Worm (Caenorhabditis elegans) whole organism, L4 larva: Measurements from ENCODE around the gene spp-1.

ENCODE experiments used
- T20F7.1 ChIP-seq: fragments of 200-800 bp; sonication (Bioruptor generic); optimal IDR thresholded peaks from 2 replicates; lab custom pipeline; 2018; ENCODE audit warnings: mild to moderate bottlenecking, missing genetic modification characterization, missing compliant biosample characterization
- Y105C5A.15 ChIP-seq: fragments of 200-800 bp; sonication (Bioruptor generic); IDR thresholded peaks from 2 replicates; pipeline ENCODE4 v1.3.6; 2022; ENCODE audit warnings: missing genetic modification characterization, missing compliant biosample characterization
- ZK337.2 ChIP-seq: fragments of 200-800 bp; sonication (Bioruptor generic); IDR thresholded peaks from 2 replicates; pipeline ENCODE4 v1.3.6; 2022; ENCODE audit warnings: missing genetic modification reagents, missing genetic modification characterization, missing compliant biosample characterization
- aha-1 ChIP-seq: fragments of 150-350 bp; peaks from one replicate; lab custom pipeline; 2014; ENCODE audit warnings: missing biosample characterization, missing genetic modification characterization
- ama-1 ChIP-seq: fragments of 150-350 bp; optimal IDR thresholded peaks from 2 replicates; lab custom pipeline; 2014; ENCODE audit warnings: inconsistent platforms, mixed read lengths
- arid-1 ChIP-seq: fragments of 200-800 bp; sonication (Bioruptor generic); conservative IDR thresholded peaks from 2 replicates; pipeline ENCODE4 v1.3.6; 2022; ENCODE audit warnings: missing genetic modification reagents, missing genetic modification characterization, missing compliant biosample characterization
- attf-4 ChIP-seq: sonication (generic microtip); optimal IDR thresholded peaks from 3 replicates; lab custom pipeline; 2017; ENCODE audit warnings: missing biosample characterization, missing genetic modification characterization
- ceh-32 ChIP-seq: sonication (generic microtip); optimal IDR thresholded peaks from 2 replicates; lab custom pipeline; 2016; ENCODE audit warnings: mild to moderate bottlenecking, missing genetic modification characterization, missing compliant biosample characterization; ENCODE audit not compliant: poor library complexity
- ceh-82 ChIP-seq: sonication (generic microtip); optimal IDR thresholded peaks from 2 replicates; lab custom pipeline; 2017; ENCODE audit warnings: missing biosample characterization, missing genetic modification characterization
- cey-2 ChIP-seq: sonication (generic microtip); optimal IDR thresholded peaks from 3 replicates; lab custom pipeline; 2017; ENCODE audit warnings: missing genetic modification characterization, mild to moderate bottlenecking, missing compliant biosample characterization, antibody characterized with exemption, borderline replicate concordance; ENCODE audit not compliant: insufficient read depth
- daf-16 ChIP-seq, 3 experiments: sonication (generic microtip); optimal IDR thresholded peaks; 2 replicates each; lab custom pipeline; 2016 to 2017; ENCODE audit warnings: missing genetic modification characterization in 3 of 3, missing genetic modification reagents in 3 of 3, mild to moderate bottlenecking in 2 of 3, missing compliant biosample characterization in 2 of 3, missing biosample characterization in 1 of 3, moderate library complexity in 1 of 3
- dmd-6 ChIP-seq: fragments of 200-800 bp; sonication (Bioruptor generic); IDR thresholded peaks from 2 replicates; pipeline ENCODE4 v1.3.6; 2022; ENCODE audit warnings: missing genetic modification reagents, missing genetic modification characterization, missing compliant biosample characterization
- dve-1 ChIP-seq: sonication (generic microtip); optimal IDR thresholded peaks from 2 replicates; lab custom pipeline; 2017; ENCODE audit warnings: antibody characterized with exemption, mild to moderate bottlenecking, missing genetic modification characterization, missing compliant biosample characterization; ENCODE audit not compliant: insufficient read depth
- gei-8 ChIP-seq: fragments of 200-800 bp; sonication (Bioruptor generic); optimal IDR thresholded peaks from 2 replicates; lab custom pipeline; 2018; ENCODE audit warnings: mild to moderate bottlenecking, missing genetic modification characterization, missing compliant biosample characterization
- hif-1 ChIP-seq, 2 experiments: sonication (generic microtip); optimal IDR thresholded peaks; 2 replicates each; lab custom pipeline; 2016 to 2017; ENCODE audit warnings: missing compliant biosample characterization in 2 of 2, missing genetic modification characterization in 2 of 2, missing genetic modification reagents in 2 of 2, missing genotype in 2 of 2, mild to moderate bottlenecking in 1 of 2
- hlh-30 ChIP-seq: sonication (generic microtip); optimal IDR thresholded peaks from 2 replicates; lab custom pipeline; 2017; ENCODE audit warnings: antibody characterized with exemption, mild to moderate bottlenecking, missing genetic modification characterization, missing compliant biosample characterization; ENCODE audit not compliant: insufficient read depth
- jun-1 ChIP-seq: fragments of 150-350 bp; optimal IDR thresholded peaks from 2 replicates; lab custom pipeline; 2014; ENCODE audit warnings: missing biosample characterization, missing genetic modification reagents, missing genetic modification characterization
- lin-1 ChIP-seq: fragments of 200-800 bp; sonication (Bioruptor generic); IDR thresholded peaks from 2 replicates; pipeline ENCODE4 v1.3.6; 2022; ENCODE audit warnings: missing genetic modification reagents, missing genetic modification characterization, missing compliant biosample characterization
- lin-29 ChIP-seq: fragments of 200-800 bp; sonication (Bioruptor generic); IDR thresholded peaks from 2 replicates; pipeline ENCODE4 v1.3.6; 2022; ENCODE audit warnings: missing genetic modification reagents, missing genetic modification characterization, missing compliant biosample characterization
- lsy-2 ChIP-seq, 2 experiments: fragments of 150-350 bp in 1 of 2; sonication (generic microtip) in 1 of 2; optimal IDR thresholded peaks; 2 replicates each; lab custom pipeline; 2014 to 2017; ENCODE audit warnings: missing biosample characterization in 2 of 2, missing genetic modification characterization in 2 of 2
- mdl-1 ChIP-seq, 2 experiments: fragments of 150-350 bp in 1 of 2; sonication (generic microtip) in 1 of 2; optimal IDR thresholded peaks; 2 replicates each; lab custom pipeline; 2014 to 2017; ENCODE audit warnings: missing biosample characterization in 2 of 2, missing genetic modification characterization in 2 of 2
- mdt-29 ChIP-seq: fragments of 200-800 bp; sonication (Bioruptor generic); IDR thresholded peaks from 2 replicates; pipeline ENCODE4 v1.3.6; 2022; ENCODE audit warnings: missing genetic modification reagents, missing genetic modification characterization, missing compliant biosample characterization
- mep-1 ChIP-seq: fragments of 150-350 bp; sonication (generic microtip); optimal IDR thresholded peaks from 3 replicates; lab custom pipeline; 2014; ENCODE audit warnings: missing biosample characterization, missing genetic modification characterization
- mxl-3 ChIP-seq: fragments of 200-800 bp; sonication (Bioruptor generic); optimal IDR thresholded peaks from 2 replicates; lab custom pipeline; 2018; ENCODE audit warnings: mild to moderate bottlenecking, missing genetic modification characterization, missing compliant biosample characterization
- nhr-10 ChIP-seq: fragments of 150-350 bp; optimal IDR thresholded peaks from 2 replicates; lab custom pipeline; 2014; ENCODE audit warnings: missing biosample characterization, missing genetic modification characterization
- nhr-25 ChIP-seq: sonication (generic microtip); optimal IDR thresholded peaks from 2 replicates; lab custom pipeline; 2017; ENCODE audit warnings: missing genetic modification characterization, mild to moderate bottlenecking, missing compliant biosample characterization, antibody characterized with exemption, moderate library complexity, borderline replicate concordance; ENCODE audit not compliant: insufficient read depth
- nhr-28 ChIP-seq: fragments of 150-350 bp; optimal IDR thresholded peaks from 2 replicates; lab custom pipeline; 2014; ENCODE audit warnings: missing biosample characterization, missing genetic modification characterization
- nhr-42 ChIP-seq: fragments of 200-800 bp; sonication (Bioruptor generic); IDR thresholded peaks from 2 replicates; pipeline ENCODE4 v1.3.6; 2022; ENCODE audit warnings: missing genetic modification characterization, missing compliant biosample characterization
- pha-4 ChIP-seq, 2 experiments: fragments of 150-350 bp in 1 of 2; fragments of 200-800 bp in 1 of 2; sonication (Bioruptor generic) in 1 of 2; IDR thresholded peaks in 1 of 2; optimal IDR thresholded peaks in 1 of 2; 2 replicates each; pipeline versions ENCODE4 v1.3.6 to Lab custom; 2014 to 2022; ENCODE audit warnings: missing genetic modification characterization in 2 of 2, missing genetic modification reagents in 2 of 2, missing biosample characterization in 1 of 2, missing compliant biosample characterization in 1 of 2
- saeg-2 ChIP-seq: fragments of 200-800 bp; sonication (Bioruptor generic); IDR thresholded peaks from 2 replicates; pipeline ENCODE4 v1.3.6; 2022; ENCODE audit warnings: missing genetic modification reagents, missing genetic modification characterization, missing compliant biosample characterization
- spr-1 ChIP-seq: sonication (generic microtip); optimal IDR thresholded peaks from 2 replicates; lab custom pipeline; 2016; ENCODE audit warnings: mild to moderate bottlenecking, missing genetic modification characterization, missing compliant biosample characterization
- spr-3 ChIP-seq: fragments of 200-800 bp; sonication (Bioruptor generic); optimal IDR thresholded peaks from 2 replicates; lab custom pipeline; 2018; ENCODE audit warnings: mild to moderate bottlenecking, missing genetic modification characterization, missing compliant biosample characterization
- tra-1 ChIP-seq: fragments of 200-800 bp; sonication (Bioruptor generic); IDR thresholded peaks from 2 replicates; pipeline ENCODE4 v1.3.6; 2022; ENCODE audit warnings: missing genetic modification reagents, missing genetic modification characterization, missing compliant biosample characterization
- unc-130 ChIP-seq: sonication (generic microtip); optimal IDR thresholded peaks from 2 replicates; lab custom pipeline; 2016; ENCODE audit warnings: missing genetic modification reagents, missing genetic modification characterization, missing compliant biosample characterization
- unc-62 ChIP-seq, 3 experiments: fragments of 150-350 bp in 1 of 3; sonication (generic microtip); optimal IDR thresholded peaks in 2 of 3; peaks in 1 of 3; 1 replicate in 1 of 3; 2 replicates in 2 of 3; lab custom pipeline; 2014 to 2017; ENCODE audit warnings: missing biosample characterization in 3 of 3, missing genetic modification characterization in 3 of 3, missing genetic modification reagents in 3 of 3, missing genotype in 1 of 3
- zfp-3 ChIP-seq: fragments of 200-800 bp; sonication (Bioruptor generic); conservative IDR thresholded peaks from 2 replicates; pipeline ENCODE4 v1.3.6; 2022; ENCODE audit warnings: missing genetic modification reagents, missing genetic modification characterization, missing compliant biosample characterization
- ztf-11 ChIP-seq: fragments of 150-350 bp; optimal IDR thresholded peaks from 2 replicates; lab custom pipeline; 2014; ENCODE audit warnings: missing biosample characterization, missing genetic modification characterization

spp-1 gene

ce11 chrIII:10337508-10338166, 17.8 kb downstream of the spp-1 start, which contains the start of gene ttr-15 (continued):
- TF ChIP-seq ama-1 (peak; percentile 96), mep-1 (tag; lab: Kevin White, UChicago) (peak; percentile 44), dmd-6 (GFP tag; lab: Robert Waterston, UW) (peak; percentile 41), ztf-11 (tag; lab: Kevin White, UChicago) (no peak), hlh-30 (tag; lab: Kevin White, UChicago) (peak; percentile 34), jun-1 (no peak), nhr-28 (tag; lab: Kevin White, UChicago) (peak; percentile 41), tra-1 (0 out of 2 replicates have a peak, but pooled peaks have one; percentile 28)
- TF ChIP-seq, all 104 proteins: peak for 19

- TF ChIP-seq dve-1 (tag; lab: Kevin White, UChicago) = no peak
- TF ChIP-seq unc-62 (GFP tag; optimal IDR thresholded peaks at IDR 0.05 in 1 of 2; lab: Kevin White, UChicago) = peak in 1 of 2 experiments; percentile 54
- TF ChIP-seq unc-62 (tag; optimal IDR thresholded peaks at IDR 0.05; lab: Kevin White, UChicago) = no peak
- TF ChIP-seq gei-8 (GFP tag; lab: Kevin White, UChicago) = no peak
- TF ChIP-seq aha-1 (tag; lab: Kevin White, UChicago) = peak; percentile 96
Measured at ce11 chrIII:10336109-10336508, 19.4 kb downstream of the spp-1 start.

- TF ChIP-seq aha-1 (tag; lab: Kevin White, UChicago) (peak; percentile 97), ZK337.2 (no peak), spr-3 (GFP tag; lab: Kevin White, UChicago) (no peak)
Measured at ce11 chrIII:10335086-10335485, 20.4 kb downstream of the spp-1 start, which contains the start of gene ced-9. TSS of gene ced-9 (plus strand) at chrIII:10335172.

ce11 chrIII:10333961-10334542, 21.4 kb downstream of the spp-1 start, which contains the start of the genes jmjd-4 and mev-1:
TSS of gene jmjd-4 (minus strand) at chrIII:10334018.
TSS of gene mev-1 (plus strand) at chrIII:10334277.
- TF ChIP-seq dve-1 (tag; lab: Kevin White, UChicago) (peak; percentile 94), arid-1 (GFP tag; lab: Robert Waterston, UW) (peak; percentile 80; the same call in 1 of the 2 replicates), ceh-32 (tag; lab: Kevin White, UChicago) (peak; percentile 18), mdt-29 (peak; percentile 78), unc-62 (GFP tag; optimal IDR thresholded peaks at IDR 0.05 in 1 of 2; lab: Kevin White, UChicago) (no peak), unc-62 (tag; optimal IDR thresholded peaks at IDR 0.05; lab: Kevin White, UChicago) (no peak), unc-130 (GFP tag; lab: Kevin White, UChicago) (peak; percentile 35), mdl-1 (tag; optimal IDR thresholded peaks at IDR 0.05; lab: Kevin White, UChicago) (peak in 1 of 2 experiments; percentile 42), ama-1 (peak; percentile 79), attf-4 (tag; lab: Kevin White, UChicago) (no peak), lin-1 (GFP tag; lab: Robert Waterston, UW) (peak; percentile 72; the same call in 1 of the 2 replicates), saeg-2 (GFP tag; lab: Robert Waterston, UW) (0 out of 2 replicates have a peak, but pooled peaks have one; percentile 35), nhr-25 (tag; lab: Kevin White, UChicago) (peak; percentile 40), mxl-3 (GFP tag; lab: Kevin White, UChicago) (peak; percentile 63), spr-1 (peak; percentile 80), tra-1 (peak; percentile 82), T20F7.1 (GFP tag; lab: Kevin White, UChicago) (no peak), nhr-42 (GFP tag; lab: Robert Waterston, UW) (0 out of 2 replicates have a peak, but pooled peaks have one; percentile 67), Y105C5A.15 (no peak), ztf-11 (tag; lab: Kevin White, UChicago) (no peak), daf-16 (GFP tag; optimal IDR thresholded peaks at IDR 0.05; lab: Kevin White, UChicago) (peak in 1 of 2 experiments; percentile 55), daf-16 (tag; optimal IDR thresholded peaks at IDR 0.05; lab: Kevin White, UChicago) (peak; percentile 84), pha-4 (GFP tag; IDR thresholded peaks at IDR 0.05; lab: Robert Waterston, UW) (peak; percentile 76; the same call in 1 of the 2 replicates), pha-4 (tag; optimal IDR thresholded peaks at IDR 0.05; lab: Kevin White, UChicago) (no peak), hlh-30 (tag; lab: Kevin White, UChicago) (peak; percentile 82), ZK337.2 (no peak), zfp-3 (GFP tag; lab: Robert Waterston, UW) (peak; percentile 78), nhr-10 (tag; lab: Kevin White, UChicago) (no peak), jun-1 (peak; percentile 35), lsy-2 (tag; optimal IDR thresholded peaks at IDR 0.05; lab: Kevin White, UChicago) (peak; percentile 38 to 94), cey-2 (no peak), hif-1 (tag; optimal IDR thresholded peaks at IDR 0.05; lab: Kevin White, UChicago) (peak; percentile 85 to 99), ceh-82 (tag; lab: Kevin White, UChicago) (no peak), lin-29 (peak; percentile 74)
